Worm (Caenorhabditis elegans): ENCODE data around the gene F44D12.19.

The F44D12.19 gene

DNA sequence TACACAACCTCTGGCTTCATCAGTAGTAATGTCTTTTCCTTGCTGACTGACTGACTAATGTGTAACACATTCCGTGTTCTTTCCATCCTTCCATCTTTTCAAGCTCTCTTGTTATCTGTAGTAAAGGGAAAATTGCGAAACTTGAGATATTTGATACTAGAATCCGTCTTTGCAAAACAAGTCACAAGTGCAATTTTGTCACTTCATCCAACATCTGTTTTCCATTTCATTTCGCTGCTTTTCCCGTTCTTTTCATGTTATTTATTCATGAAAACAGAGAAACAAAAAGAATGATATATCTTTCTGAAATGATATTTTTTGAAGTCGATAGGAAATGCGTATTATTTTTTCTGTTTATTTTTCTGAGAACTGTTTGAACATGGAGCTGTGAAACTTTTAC lies 24.6 kb downstream of the F44D12.19 start:
- TF ChIP-seq ceh-43 (GFP tag; optimal IDR thresholded peaks at IDR 0.05) (no peak), elt-3 (tag; optimal IDR thresholded peaks at IDR 0.05) (no peak), flh-1 (GFP tag; optimal IDR thresholded peaks at IDR 0.05) (no peak), bed-3 (GFP tag; optimal IDR thresholded peaks at IDR 0.05) (no peak), ces-1 (GFP tag; optimal IDR thresholded peaks at IDR 0.05) (no peak), ceh-39 (tag; optimal IDR thresholded peaks at IDR 0.05) (no peak), nhr-76 (tag; optimal IDR thresholded peaks at IDR 0.05) (no peak), mab-5 (tag; optimal IDR thresholded peaks at IDR 0.05) (no peak), tbx-8 (GFP tag; optimal IDR thresholded peaks at IDR 0.05) (no peak)

- TF ChIP-seq ztf-11 (tag; optimal IDR thresholded peaks at IDR 0.05) = no peak
- no peak for TF ChIP-seq nhr-12 (tag; optimal IDR thresholded peaks at IDR 0.05)
- no peak for TF ChIP-seq unc-39 (tag; optimal IDR thresholded peaks at IDR 0.05)
- no peak for TF ChIP-seq drap-1 (GFP tag; optimal IDR thresholded peaks at IDR 0.05)
- TF ChIP-seq ceh-39 (tag; optimal IDR thresholded peaks at IDR 0.05) = no peak
- no peak for TF ChIP-seq ham-2 (GFP tag; optimal IDR thresholded peaks at IDR 0.05)
- no peak for TF ChIP-seq M03D4.4 (tag; optimal IDR thresholded peaks at IDR 0.05)
- no peak for TF ChIP-seq unc-62 (GFP tag; optimal IDR thresholded peaks at IDR 0.05)
- TF ChIP-seq ceh-43 (GFP tag; optimal IDR thresholded peaks at IDR 0.05) = no peak
- no peak for TF ChIP-seq zip-8 (tag; optimal IDR thresholded peaks at IDR 0.05)
- TF ChIP-seq elt-1 (tag; optimal IDR thresholded peaks at IDR 0.05; ENCODE audit: borderline replicate concordance, insufficient read depth) = no peak
- TF ChIP-seq mab-5 (tag; optimal IDR thresholded peaks at IDR 0.05) = no peak
- no peak for TF ChIP-seq nhr-237 (tag; optimal IDR thresholded peaks at IDR 0.05)
- no peak for TF ChIP-seq unc-120 (tag; optimal IDR thresholded peaks at IDR 0.05; ENCODE audit: poor library complexity, severe bottlenecking)
- no peak for TF ChIP-seq snpc-4 (tag; optimal IDR thresholded peaks at IDR 0.05)
- no peak for TF ChIP-seq nhr-76 (tag; optimal IDR thresholded peaks at IDR 0.05)
- no peak for TF ChIP-seq sptf-1 (tag; optimal IDR thresholded peaks at IDR 0.05)
- no peak for TF ChIP-seq nhr-28 (tag; optimal IDR thresholded peaks at IDR 0.05)
Observed at ce11 chrIV:10047108-10047507, 25.7 kb downstream of the F44D12.19 start, which contains the start of gene T04B2.3. T04B2.3 (plus strand) TSS chrIV:10047408.

- TF ChIP-seq flh-1 (GFP tag; optimal IDR thresholded peaks at IDR 0.05) (no peak), lin-13 (tag; optimal IDR thresholded peaks at IDR 0.05) (no peak), tbx-8 (GFP tag; optimal IDR thresholded peaks at IDR 0.05) (no peak), unc-39 (tag; optimal IDR thresholded peaks at IDR 0.05) (no peak), elt-1 (tag; optimal IDR thresholded peaks at IDR 0.05; ENCODE audit: borderline replicate concordance, insufficient read depth) (peak; percentile 1), ceh-43 (GFP tag; optimal IDR thresholded peaks at IDR 0.05) (no peak), ceh-83 (GFP tag; optimal IDR thresholded peaks at IDR 0.05) (no peak), unc-120 (tag; optimal IDR thresholded peaks at IDR 0.05; ENCODE audit: poor library complexity, severe bottlenecking) (peak; percentile 61), hlh-1 (tag; optimal IDR thresholded peaks at IDR 0.05) (peak; percentile 29), drap-1 (GFP tag; optimal IDR thresholded peaks at IDR 0.05) (no peak), nhr-76 (tag; optimal IDR thresholded peaks at IDR 0.05) (no peak), mep-1 (tag; optimal IDR thresholded peaks at IDR 0.05) (no peak), ceh-39 (tag; optimal IDR thresholded peaks at IDR 0.05) (no peak)
Observed at ce11 chrIV:10048268-10048667, 26.9 kb downstream of the F44D12.19 start.

- TF ChIP-seq tbx-8 (GFP tag; optimal IDR thresholded peaks at IDR 0.05) (no peak), ztf-11 (tag; optimal IDR thresholded peaks at IDR 0.05) (no peak), M03D4.4 (tag; optimal IDR thresholded peaks at IDR 0.05) (no peak), unc-39 (tag; optimal IDR thresholded peaks at IDR 0.05) (no peak), lsy-2 (tag; optimal IDR thresholded peaks at IDR 0.05) (no peak), ceh-83 (GFP tag; optimal IDR thresholded peaks at IDR 0.05) (no peak), elt-1 (tag; optimal IDR thresholded peaks at IDR 0.05; ENCODE audit: borderline replicate concordance, insufficient read depth) (no peak), bed-3 (GFP tag; optimal IDR thresholded peaks at IDR 0.05) (no peak), nhr-237 (tag; optimal IDR thresholded peaks at IDR 0.05) (no peak), pha-4 (tag; optimal IDR thresholded peaks at IDR 0.05) (no peak), unc-62 (GFP tag; optimal IDR thresholded peaks at IDR 0.05) (no peak), unc-120 (tag; optimal IDR thresholded peaks at IDR 0.05; ENCODE audit: poor library complexity, severe bottlenecking) (no peak)
Observed at ce11 chrIV:10051088-10051487, 29.7 kb downstream of the F44D12.19 start, which contains the start of gene T04B2.8. T04B2.8 (minus strand) TSS chrIV:10051188.

- TF ChIP-seq snpc-4 (tag; optimal IDR thresholded peaks at IDR 0.05) (no peak), bed-3 (GFP tag; optimal IDR thresholded peaks at IDR 0.05) (no peak), mep-1 (tag; optimal IDR thresholded peaks at IDR 0.05) (no peak), cnd-1 (tag; optimal IDR thresholded peaks at IDR 0.05) (no peak), ham-2 (GFP tag; optimal IDR thresholded peaks at IDR 0.05) (no peak), nhr-2 (tag; optimal IDR thresholded peaks at IDR 0.05) (no peak), ceh-83 (GFP tag; optimal IDR thresholded peaks at IDR 0.05) (no peak)
Observed at ce11 chrIV:10053550-10053949, 32.2 kb downstream of the F44D12.19 start, which contains the start of gene srv-12. srv-12 (minus strand) TSS chrIV:10053650.
